Fruit fly (Drosophila melanogaster) whole organism, prepupa: Measurements from ENCODE around the gene CG31445.

Experiments used
- Blimp-1 ChIP-seq: fragments of 200-800 bp; sonication (Bioruptor generic); optimal IDR thresholded peaks from 3 replicates; lab custom pipeline; 2017; ENCODE audit warnings: missing biosample characterization, missing genetic modification characterization, mild to moderate bottlenecking, moderate library complexity, missing genetic modification reagents
- CG1621 ChIP-seq: fragments of 200-800 bp; sonication (Bioruptor generic); optimal IDR thresholded peaks from 3 replicates; lab custom pipeline; 2018; ENCODE audit warnings: missing biosample characterization, mild to moderate bottlenecking, missing genetic modification characterization
- CG6792 ChIP-seq: fragments of 200-800 bp; sonication (Bioruptor generic); optimal IDR thresholded peaks from 3 replicates; lab custom pipeline; 2016; ENCODE audit warnings: missing biosample characterization, missing genetic modification characterization
- CG6808 ChIP-seq: fragments of 200-800 bp; sonication (Bioruptor generic); optimal IDR thresholded peaks from 3 replicates; lab custom pipeline; 2017; ENCODE audit warnings: missing biosample characterization, missing genetic modification characterization, mild to moderate bottlenecking, moderate library complexity, missing genetic modification reagents
- CG8119 ChIP-seq: fragments of 200-800 bp; sonication (Bioruptor generic); IDR thresholded peaks from 3 replicates; pipeline ENCODE4 v1.3.6; 2022; ENCODE audit warnings: missing biosample characterization, missing genetic modification characterization
- Eip75B ChIP-seq: fragments of 200-800 bp; sonication (Bioruptor generic); optimal IDR thresholded peaks from 3 replicates; lab custom pipeline; 2016; ENCODE audit warnings: missing biosample characterization, missing genetic modification characterization
- Eip93F ChIP-seq: fragments of 200-800 bp; sonication (Bioruptor generic); optimal IDR thresholded peaks from 2 replicates; lab custom pipeline; 2016; ENCODE audit warnings: missing biosample characterization, mild to moderate bottlenecking, missing genetic modification characterization
- Ets21C ChIP-seq: fragments of 200-800 bp; sonication (Bioruptor generic); optimal IDR thresholded peaks from 3 replicates; lab custom pipeline; 2016; ENCODE audit warnings: missing biosample characterization, missing genetic modification characterization
- Gug ChIP-seq: fragments of 200-800 bp; sonication (Bioruptor generic); IDR thresholded peaks from 2 replicates; pipeline ENCODE4 v1.3.6; 2022; ENCODE audit warnings: missing biosample characterization, missing genetic modification characterization
- Hr4 ChIP-seq: fragments of 200-800 bp; sonication (Bioruptor generic); optimal IDR thresholded peaks from 3 replicates; lab custom pipeline; 2016; ENCODE audit warnings: missing biosample characterization, missing genetic modification characterization
- Lpt ChIP-seq: fragments of 200-800 bp; sonication (Bioruptor generic); optimal IDR thresholded peaks from 3 replicates; lab custom pipeline; 2016; ENCODE audit warnings: missing biosample characterization, missing genetic modification characterization
- Met ChIP-seq: fragments of 200-800 bp; sonication (Bioruptor generic); optimal IDR thresholded peaks from 3 replicates; lab custom pipeline; 2016; ENCODE audit warnings: missing biosample characterization, missing genetic modification characterization
- Smox ChIP-seq: fragments of 200-800 bp; sonication (Bioruptor generic); optimal IDR thresholded peaks from 3 replicates; lab custom pipeline; 2016; ENCODE audit warnings: missing biosample characterization, missing genetic modification characterization
- Sox15 ChIP-seq: fragments of 200-800 bp; sonication (Bioruptor generic); optimal IDR thresholded peaks from 3 replicates; lab custom pipeline; 2016; ENCODE audit warnings: missing biosample characterization, missing genetic modification characterization
- achi ChIP-seq: fragments of 200-800 bp; sonication (Bioruptor generic); optimal IDR thresholded peaks from 3 replicates; lab custom pipeline; 2016; ENCODE audit warnings: missing biosample characterization, missing genetic modification characterization
- cyc ChIP-seq: fragments of 200-800 bp; sonication (Bioruptor generic); optimal IDR thresholded peaks from 3 replicates; lab custom pipeline; 2016; ENCODE audit warnings: missing biosample characterization, missing genetic modification characterization
- dsx ChIP-seq: fragments of 200-800 bp; optimal IDR thresholded peaks from 3 replicates; lab custom pipeline; 2019; ENCODE audit warnings: missing biosample characterization, mild to moderate bottlenecking, missing genetic modification characterization, moderate library complexity; ENCODE audit not compliant: poor library complexity, severe bottlenecking
- eg ChIP-seq: fragments of 200-800 bp; sonication (Bioruptor generic); IDR thresholded peaks from 3 replicates; pipeline ENCODE4 v1.3.6; 2022; ENCODE audit warnings: missing biosample characterization, missing genetic modification characterization
- net ChIP-seq: fragments of 200-800 bp; sonication (Bioruptor generic); optimal IDR thresholded peaks from 3 replicates; lab custom pipeline; 2016; ENCODE audit warnings: missing biosample characterization, missing genetic modification characterization
- pdm3 ChIP-seq: fragments of 200-800 bp; sonication (Bioruptor generic); optimal IDR thresholded peaks from 3 replicates; lab custom pipeline; 2016; ENCODE audit warnings: missing biosample characterization, missing genetic modification characterization
- svp ChIP-seq: fragments of 200-800 bp; sonication (Bioruptor generic); peaks from one replicate; lab custom pipeline; 2016; ENCODE audit warnings: missing biosample characterization, missing genetic modification characterization
- vri ChIP-seq: fragments of 200-800 bp; sonication (Bioruptor generic); optimal IDR thresholded peaks from 3 replicates; lab custom pipeline; 2016; ENCODE audit warnings: missing biosample characterization, mild to moderate bottlenecking, missing genetic modification characterization

The CG31445 gene

dm6 chr3R:29194957-29195356 is 49.7 kb downstream of the CG31445 start, which contains the start of gene jus:
Gene jus, minus strand, starts transcription at chr3R:29194994.
- TF ChIP-seq svp (GFP tag; lab: Kevin White, UChicago) (peak; percentile 40), eg (no peak)

- TF ChIP-seq Smox (GFP tag; lab: Kevin White, UChicago) (no peak), eg (peak; percentile 28; the same call in 1 of the 3 replicates), vri (GFP tag; lab: Kevin White, UChicago) (no peak), CG1621 (tag; lab: Kevin White, UChicago) (no peak), Eip93F (GFP tag; lab: Kevin White, UChicago) (no peak), net (GFP tag; lab: Kevin White, UChicago) (no peak), achi (no peak), CG6808 (GFP tag; lab: Kevin White, UChicago) (no peak), Lpt (GFP tag; lab: Kevin White, UChicago) (no peak), Ets21C (no peak), Gug (no peak), CG6792 (no peak), dsx (GFP tag; lab: Kevin White, UChicago) (no peak), CG8119 (GFP tag; lab: Robert Waterston, UW) (no peak), Sox15 (GFP tag; lab: Kevin White, UChicago) (no peak), cyc (GFP tag; lab: Kevin White, UChicago) (no peak), Hr4 (GFP tag; lab: Kevin White, UChicago) (peak; percentile 8), svp (GFP tag; lab: Kevin White, UChicago) (peak; percentile 45), Blimp-1 (no peak), Eip75B (no peak), pdm3 (GFP tag; lab: Kevin White, UChicago) (no peak), Met (GFP tag; lab: Kevin White, UChicago) (no peak)
These were observed 53.6 kb downstream of the CG31445 start for dm6 chr3R:29190984-29191383.
